Fruit fly (Drosophila melanogaster) S2 (cell line): ENCODE data around the gene Cyp4c3.

Experiments
- CG8478 ChIP-seq: fragments of >200 bp; optimal IDR thresholded peaks from 2 replicates; lab custom pipeline; 2018
- CTCF ChIP-seq, 2 experiments: fragments of >200 bp; optimal IDR thresholded peaks; 2 replicates each; lab custom pipeline; 2018

Gene Cyp4c3

dm6 chr3R:30893738-30894137 is at the start of gene Cyp4c3:
Gene Cyp4c3 (plus strand): TSS chr3R:30894038.
- TF ChIP-seq CTCF (optimal IDR thresholded peaks at IDR 0.05; lab: Kevin White, UChicago): no peak
- no peak for TF ChIP-seq CG8478

- no peak for TF ChIP-seq CTCF (optimal IDR thresholded peaks at IDR 0.05; lab: Kevin White, UChicago)
- TF ChIP-seq CG8478: no peak
Measured at dm6 chr3R:30844436-30844835, 49.4 kb upstream of the Cyp4c3 start.

DNA sequence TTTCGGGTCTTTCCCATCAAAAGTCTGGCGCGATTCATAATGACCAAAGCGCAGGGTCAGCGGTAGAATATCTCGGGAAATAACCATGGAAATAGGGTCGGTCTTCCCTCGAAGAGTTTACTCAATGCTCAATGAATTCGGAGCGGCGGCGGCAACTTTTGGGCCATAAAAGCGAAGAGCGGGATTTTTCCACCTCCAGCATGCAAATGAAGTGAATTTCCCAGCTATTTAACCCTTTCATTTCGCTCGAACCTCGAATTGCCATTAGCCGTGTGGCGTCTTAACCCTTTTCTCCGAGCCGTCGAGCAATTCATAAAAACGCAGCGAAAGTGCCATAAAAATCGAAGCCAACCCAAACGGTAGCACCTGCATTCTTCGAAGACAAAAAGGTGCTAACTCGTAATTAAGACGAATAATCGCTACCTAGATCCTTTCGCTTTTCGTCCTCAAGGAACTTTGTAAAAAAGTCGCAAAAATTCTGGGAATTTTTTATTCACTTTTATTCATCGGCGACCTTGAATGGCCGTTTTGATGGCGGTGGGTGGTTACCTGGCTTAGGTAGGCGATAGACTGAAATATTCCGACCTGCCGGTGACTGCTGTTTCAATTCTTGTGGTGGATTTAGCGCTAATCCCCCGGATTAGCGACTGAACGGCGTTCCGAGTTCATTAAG is 44.2 kb upstream of the Cyp4c3 start:
- TF ChIP-seq CTCF (optimal IDR thresholded peaks at IDR 0.05; lab: Kevin White, UChicago): no peak
- no peak for TF ChIP-seq CG8478

- TF ChIP-seq CTCF (optimal IDR thresholded peaks at IDR 0.05; lab: Kevin White, UChicago) (no peak), CG8478 (no peak)
Measured at dm6 chr3R:30850460-30850859, 43.4 kb upstream of the Cyp4c3 start.

DNA sequence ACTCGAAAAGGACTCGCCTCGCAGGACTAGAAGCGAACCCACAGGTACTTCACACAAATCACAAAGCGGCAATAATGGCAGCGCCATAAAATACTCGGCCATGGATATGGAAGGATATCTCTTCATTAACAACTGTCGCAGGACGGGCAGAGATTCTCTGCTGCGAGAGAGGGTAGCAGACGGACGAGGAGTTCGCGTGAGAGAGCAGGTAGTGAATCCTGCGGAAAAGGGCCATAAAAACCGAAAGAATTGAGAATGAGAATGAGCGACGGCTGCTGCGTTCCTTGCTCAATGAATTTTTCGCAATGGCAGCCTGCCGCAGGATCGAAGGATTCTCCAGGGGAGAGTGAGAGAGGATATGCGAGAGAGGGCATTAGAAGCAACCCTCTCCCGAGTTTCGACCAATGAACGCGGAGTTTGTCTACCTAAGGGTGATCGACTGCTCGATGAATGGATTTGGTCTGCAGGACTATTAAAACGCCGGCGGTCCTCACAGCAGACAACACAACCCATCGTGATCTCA is 41.9 kb upstream of the Cyp4c3 start, which contains the start of gene tll:
TSS of gene tll (plus strand) at position 473 of the 523 bp plus-strand sequence.
- no peak for TF ChIP-seq CTCF (optimal IDR thresholded peaks at IDR 0.05; lab: Kevin White, UChicago)
- TF ChIP-seq CG8478: no peak

DNA sequence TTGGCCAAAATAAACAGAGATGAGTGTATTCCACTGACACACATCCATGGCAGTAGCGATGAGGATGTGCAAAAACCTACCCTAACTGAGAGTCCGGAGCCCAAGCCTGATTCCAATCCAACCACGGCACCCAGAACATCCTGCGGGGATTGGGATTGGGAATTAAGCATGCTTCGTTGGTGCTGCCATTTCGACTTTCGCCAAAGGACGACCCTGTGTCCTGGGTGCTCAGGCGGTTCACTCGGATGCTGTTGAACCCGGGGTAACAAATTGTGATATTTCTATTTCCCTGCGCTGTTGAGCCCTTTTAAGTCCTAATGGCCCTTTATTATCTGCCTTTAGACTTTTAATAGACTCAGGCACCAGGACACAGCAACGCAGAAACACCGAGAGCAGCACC is 38.7 kb upstream of the Cyp4c3 start:
- TF ChIP-seq CG8478 (no peak), CTCF (optimal IDR thresholded peaks at IDR 0.05; lab: Kevin White, UChicago) (no peak)

dm6 chr3R:30856596-30856995 is 37.2 kb upstream of the Cyp4c3 start:
- TF ChIP-seq CTCF (optimal IDR thresholded peaks at IDR 0.05; lab: Kevin White, UChicago) (no peak), CG8478 (no peak)

dm6 chr3R:30859901-30860560 is 33.8 kb upstream of the Cyp4c3 start:
- no peak for TF ChIP-seq CG8478
- TF ChIP-seq CTCF (optimal IDR thresholded peaks at IDR 0.05; lab: Kevin White, UChicago): no peak

DNA sequence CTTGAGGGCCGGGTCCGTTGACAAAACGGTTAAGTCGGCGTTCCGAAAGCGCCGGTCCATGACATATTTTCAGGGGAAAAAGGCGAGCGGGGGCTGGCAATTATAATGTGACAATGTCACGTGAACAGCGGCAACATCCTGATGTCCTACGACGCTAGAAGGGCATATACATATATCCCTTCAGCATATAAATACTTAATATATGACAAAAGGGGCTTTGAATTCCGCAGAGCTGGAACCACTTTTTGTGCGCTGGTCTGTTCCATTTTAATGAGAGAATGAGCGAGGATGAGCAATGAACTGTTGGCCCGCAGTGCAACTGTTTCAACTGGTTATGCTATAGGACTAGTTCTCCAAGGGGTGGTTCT is 33.3 kb upstream of the Cyp4c3 start:
- TF ChIP-seq CTCF (optimal IDR thresholded peaks at IDR 0.05; lab: Kevin White, UChicago) (no peak), CG8478 (no peak)

- TF ChIP-seq CTCF (optimal IDR thresholded peaks at IDR 0.05; lab: Kevin White, UChicago): no peak
- TF ChIP-seq CG8478: no peak
Measured at dm6 chr3R:30862471-30862870, 31.4 kb upstream of the Cyp4c3 start.

- no peak for TF ChIP-seq CG8478
- TF ChIP-seq CTCF (optimal IDR thresholded peaks at IDR 0.05; lab: Kevin White, UChicago): no peak
Measured at dm6 chr3R:30863971-30864370, 29.9 kb upstream of the Cyp4c3 start.

dm6 chr3R:30864465-30864864 is 29.4 kb upstream of the Cyp4c3 start:
- TF ChIP-seq CTCF (optimal IDR thresholded peaks at IDR 0.05; lab: Kevin White, UChicago) (no peak), CG8478 (no peak)

DNA sequence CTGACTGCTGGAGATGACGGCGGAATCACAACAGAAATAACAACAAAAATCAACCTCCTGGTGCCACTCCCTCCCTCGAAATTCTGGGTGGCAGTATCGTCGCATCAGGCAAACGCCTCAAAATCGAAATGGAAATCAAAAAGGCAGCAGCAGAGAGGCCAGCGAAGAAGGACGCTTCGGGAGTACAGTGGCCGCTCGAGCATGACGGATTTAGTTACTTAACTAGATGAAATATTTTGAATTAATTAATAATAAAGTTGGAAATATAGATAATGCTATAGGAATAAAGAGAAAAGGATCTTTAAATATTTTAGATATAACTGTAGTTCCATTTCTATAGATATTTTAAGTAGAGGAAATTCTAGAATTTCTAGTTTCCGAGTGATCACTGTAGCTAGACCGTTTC is 28.5 kb upstream of the Cyp4c3 start:
- TF ChIP-seq CTCF (optimal IDR thresholded peaks at IDR 0.05; lab: Kevin White, UChicago): no peak
- TF ChIP-seq CG8478: no peak

- TF ChIP-seq CTCF (optimal IDR thresholded peaks at IDR 0.05; lab: Kevin White, UChicago) (no peak), CG8478 (no peak)
Measured at dm6 chr3R:30865883-30866282, 28.0 kb upstream of the Cyp4c3 start.

dm6 chr3R:30867232-30867631 is 26.6 kb upstream of the Cyp4c3 start, which contains the start of gene Cpr100A:
Gene Cpr100A (plus strand): TSS chr3R:30867521.
- TF ChIP-seq CTCF (optimal IDR thresholded peaks at IDR 0.05; lab: Kevin White, UChicago): no peak
- no peak for TF ChIP-seq CG8478

DNA sequence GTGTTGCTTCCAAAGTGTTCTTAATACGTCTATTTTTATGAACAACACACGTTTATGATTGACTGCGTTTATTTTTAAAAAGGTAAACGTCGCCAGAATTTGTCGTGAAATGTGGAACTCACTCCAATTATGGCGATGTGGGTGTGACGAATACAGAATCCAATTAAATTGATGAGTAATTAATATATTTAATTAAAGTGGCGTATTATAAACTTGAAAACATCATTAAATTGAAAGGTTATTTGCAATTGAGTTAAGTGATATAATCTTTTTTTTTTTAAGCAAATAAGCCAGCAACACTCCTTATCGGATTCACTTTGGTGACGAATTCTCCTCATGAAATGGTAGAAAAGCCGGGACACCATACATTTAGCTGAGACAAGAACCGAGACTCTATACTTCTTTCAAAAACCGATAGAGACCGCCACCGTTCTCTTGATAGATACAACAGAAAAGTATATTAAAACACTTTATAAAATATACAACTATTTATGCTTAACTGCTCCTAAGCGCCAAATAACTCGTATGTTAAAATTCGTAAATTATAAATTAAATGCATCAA is 23.4 kb upstream of the Cyp4c3 start:
- TF ChIP-seq CG8478 (no peak), CTCF (optimal IDR thresholded peaks at IDR 0.05; lab: Kevin White, UChicago) (peak; percentile 79 to 93)
